Worm (Caenorhabditis elegans) whole organism, dauer: Measurements from ENCODE around the gene Y53G8AR.5.
"Not testable (repeated sequence)": the region's sequence is repeated elsewhere in the genome, so short reads cannot be mapped to it uniquely, and the experiment has no call there.

ENCODE experiments used
- unc-62 ChIP-seq: sonication (generic microtip); optimal IDR thresholded peaks from 2 replicates; lab custom pipeline; 2017; ENCODE audit warnings: missing biosample characterization, missing genetic modification reagents, missing genetic modification characterization

Y53G8AR.5 gene

ce11 chrIII:3297151-3297550 is at the start of gene Y53G8AR.5:
Gene Y53G8AR.5, plus strand, starts transcription at chrIII:3297451.
- no peak for TF ChIP-seq unc-62

DNA sequence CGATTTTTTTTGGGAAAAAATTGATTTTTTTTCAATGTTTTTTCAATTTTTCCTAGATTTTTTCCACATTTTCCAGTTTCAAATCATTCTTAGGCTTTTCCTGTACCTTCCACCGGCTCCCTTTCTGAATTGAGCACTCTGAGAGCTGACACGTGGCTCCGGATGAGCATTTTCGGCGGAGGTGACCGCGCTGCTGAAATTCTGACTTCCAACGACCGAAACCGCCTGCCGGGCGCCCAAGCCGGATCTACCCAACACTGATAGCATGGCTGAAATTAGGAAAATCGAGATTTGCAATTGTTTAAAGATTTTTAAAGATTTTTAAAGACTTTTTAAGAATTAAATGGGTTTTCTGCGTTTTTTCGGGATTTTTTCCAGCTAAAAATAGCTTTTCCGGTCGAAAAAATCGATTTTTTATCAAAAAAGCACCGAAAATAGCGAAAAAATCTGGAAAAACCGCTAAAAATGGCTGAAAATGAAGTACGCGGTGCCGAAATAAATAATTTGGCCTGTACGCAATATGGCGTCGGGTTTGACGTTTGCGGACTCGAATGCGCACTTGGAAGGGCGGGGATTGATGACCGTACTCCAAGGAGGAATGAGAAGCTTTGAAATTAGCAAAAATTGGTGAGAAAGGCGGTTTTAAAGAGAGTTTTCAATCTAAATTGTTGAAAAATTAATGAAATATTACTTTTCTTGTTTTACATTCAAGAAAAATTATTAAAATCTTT is 48.8 kb upstream of the Y53G8AR.5 start, which contains the start of gene nduf-9:
TSS of gene nduf-9 (minus strand) at position 269 of the 731 bp plus-strand sequence.
- no peak for TF ChIP-seq unc-62

DNA sequence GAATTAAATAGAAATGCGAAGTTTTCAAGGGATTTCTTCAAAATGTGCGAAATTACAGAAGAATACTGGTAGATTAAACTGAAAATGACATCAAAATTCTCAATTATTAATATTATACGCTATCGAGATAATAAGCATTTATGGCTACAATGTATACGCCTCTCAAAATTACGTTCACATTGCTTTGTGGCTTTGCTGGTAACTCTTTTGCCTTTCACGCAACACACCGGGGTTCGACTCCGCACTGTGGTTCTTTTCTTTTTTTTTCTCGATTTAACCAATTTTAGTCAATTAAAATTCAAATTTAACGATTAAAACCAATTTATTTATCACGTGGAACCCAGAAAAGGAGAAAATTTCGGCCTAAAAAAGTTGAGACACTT is 48.2 kb upstream of the Y53G8AR.5 start:
- no peak for TF ChIP-seq unc-62

ce11 chrIII:3250596-3251112 is 46.6 kb upstream of the Y53G8AR.5 start, which contains the start of gene Y53G8AL.4:
Gene Y53G8AL.4, minus strand, starts transcription at chrIII:3250646.
- no peak for TF ChIP-seq unc-62

- TF ChIP-seq unc-62, result no peak
These were observed 44.2 kb upstream of the Y53G8AR.5 start, which contains the start of gene Y53G8AL.3 for ce11 chrIII:3253043-3253442. Gene Y53G8AL.3, minus strand, starts transcription at chrIII:3253143.

DNA sequence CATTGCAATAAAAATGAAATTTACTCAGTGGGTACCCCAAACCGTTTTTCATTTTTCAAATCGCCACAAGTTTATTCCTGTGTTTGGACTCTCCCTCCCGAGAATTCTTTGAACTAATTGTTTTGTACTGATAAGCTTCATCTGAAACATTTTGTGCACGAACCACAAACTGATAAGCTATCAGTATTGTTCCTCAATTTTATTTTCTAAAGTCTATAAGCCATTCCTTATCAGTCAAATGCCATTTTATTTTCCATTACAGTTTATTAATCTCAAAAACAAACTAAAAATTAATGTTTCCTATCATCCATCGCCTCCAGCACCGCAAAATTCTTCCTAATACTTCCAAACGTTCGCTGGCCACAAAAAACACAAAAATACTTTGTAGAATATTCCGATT is 43.5 kb upstream of the Y53G8AR.5 start:
- no peak for TF ChIP-seq unc-62

- TF ChIP-seq unc-62, result no peak
These were observed 42.2 kb upstream of the Y53G8AR.5 start for ce11 chrIII:3255023-3255422.

ce11 chrIII:3255575-3255974 is 41.7 kb upstream of the Y53G8AR.5 start, which contains the start of gene Y53G8AM.4:
Gene Y53G8AM.4, minus strand, starts transcription at chrIII:3255675.
- TF ChIP-seq unc-62, result no peak

ce11 chrIII:3258306-3258705 is 38.9 kb upstream of the Y53G8AR.5 start, which contains the start of gene nspg-7.2:
Gene nspg-7.2, minus strand, starts transcription at chrIII:3258406.
- no peak for TF ChIP-seq unc-62

- TF ChIP-seq unc-62, result not testable (repeated sequence)
These were observed 37.6 kb upstream of the Y53G8AR.5 start, which contains the start of gene Y53G8AM.6 for ce11 chrIII:3259691-3260090. Gene Y53G8AM.6, minus strand, starts transcription at chrIII:3259791.

- no peak for TF ChIP-seq unc-62
These were observed 33.6 kb upstream of the Y53G8AR.5 start for ce11 chrIII:3263696-3264095.

- TF ChIP-seq unc-62, result no peak
These were observed 30.6 kb upstream of the Y53G8AR.5 start, which contains the start of gene Y53G8AM.7 for ce11 chrIII:3266602-3267001. Gene Y53G8AM.7, minus strand, starts transcription at chrIII:3266702.

DNA sequence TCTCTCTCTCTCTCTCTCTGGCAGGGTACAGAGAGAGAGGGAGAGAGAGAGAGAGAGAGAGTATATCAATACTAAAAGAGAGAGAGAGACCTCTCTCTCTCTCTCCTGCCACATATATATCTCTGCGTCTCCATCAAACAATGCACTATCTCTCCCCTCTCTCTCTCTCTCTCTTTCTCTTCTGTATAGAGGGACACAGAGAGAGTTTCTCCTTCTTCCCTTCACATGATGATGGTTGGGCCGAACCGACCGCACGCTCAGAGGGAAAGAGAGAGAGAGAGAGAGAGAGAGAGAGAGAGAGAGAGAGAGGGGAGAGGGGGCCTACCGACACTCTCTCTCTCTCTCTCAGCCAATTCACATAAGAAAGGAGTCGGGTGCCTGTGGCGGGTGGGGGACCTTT is 25.6 kb upstream of the Y53G8AR.5 start:
- TF ChIP-seq unc-62, result no peak

- no peak for TF ChIP-seq unc-62
These were observed 24.1 kb upstream of the Y53G8AR.5 start for ce11 chrIII:3273141-3273540.

- no peak for TF ChIP-seq unc-62
These were observed 18.6 kb upstream of the Y53G8AR.5 start, which contains the start of gene Y53G8AM.8 for ce11 chrIII:3278610-3279009. Gene Y53G8AM.8, minus strand, starts transcription at chrIII:3278710.

- no peak for TF ChIP-seq unc-62
These were observed 17.9 kb upstream of the Y53G8AR.5 start for ce11 chrIII:3279304-3279703.

ce11 chrIII:3281860-3282358 is 15.3 kb upstream of the Y53G8AR.5 start, which contains the start of gene mfsd-8:
Gene mfsd-8, plus strand, starts transcription at chrIII:3282308.
- TF ChIP-seq unc-62, result no peak
